Worm (Caenorhabditis elegans): ENCODE data around the gene algn-3.
A peak's percentile ranks its signal among the peaks of the same experiment; 100 is the strongest.

- no peak for TF ChIP-seq ceh-13 (GFP tag; optimal IDR thresholded peaks at IDR 0.05)
- no peak for TF ChIP-seq scrt-1 (GFP tag; IDR thresholded peaks at IDR 0.05)
- TF ChIP-seq B0310.2 (tag; optimal IDR thresholded peaks at IDR 0.05) = no peak
- no peak for TF ChIP-seq sea-1 (GFP tag; conservative IDR thresholded peaks at IDR 0.05)
- TF ChIP-seq ets-7 (tag; optimal IDR thresholded peaks at IDR 0.05) = no peak
- TF ChIP-seq tbx-37 (GFP tag; conservative IDR thresholded peaks at IDR 0.05) = peak; percentile 69
- TF ChIP-seq ama-1 (optimal IDR thresholded peaks at IDR 0.05) = no peak
- TF ChIP-seq flt-1 (GFP tag; IDR thresholded peaks at IDR 0.05) = peak; percentile 50; the same call in 1 of the 2 replicates
- TF ChIP-seq F13C5.2 (tag; optimal IDR thresholded peaks at IDR 0.05) = peak; percentile 86
- no peak for TF ChIP-seq aly-1 (tag; optimal IDR thresholded peaks at IDR 0.05)
- TF ChIP-seq hmg-4 (GFP tag; optimal IDR thresholded peaks at IDR 0.05) = peak; percentile 79
- no peak for TF ChIP-seq hmbx-1 (tag; optimal IDR thresholded peaks at IDR 0.05)
- no peak for TF ChIP-seq tbx-11 (GFP tag; IDR thresholded peaks at IDR 0.05)
Measured at ce11 chrII:14154357-14154756, 21.7 kb upstream of the algn-3 start, which contains the start of gene Y48B6A.1.

Measured in whole organism, early embryonic.